Worm (Caenorhabditis elegans) whole organism, L1 larva: ENCODE measurements around the gene pigg-1.

Source experiments
- blmp-1 ChIP-seq: fragments of 150-350 bp; optimal IDR thresholded peaks from 2 replicates; lab custom pipeline; 2014; ENCODE audit warnings: missing biosample characterization, missing genetic modification characterization
- efl-1 ChIP-seq, 4 experiments: fragments of 150-350 bp; optimal IDR thresholded peaks in 3 of 4; peaks in 1 of 4; 1 replicate in 1 of 4; 2 replicates in 3 of 4; lab custom pipeline; 2014; ENCODE audit warnings: missing biosample characterization in 2 of 4, missing genetic modification characterization in 2 of 4, missing genetic modification reagents in 2 of 4
- irx-1 ChIP-seq: sonication (generic microtip); optimal IDR thresholded peaks from 2 replicates; lab custom pipeline; 2016; ENCODE audit warnings: missing genetic modification characterization, missing compliant biosample characterization
- nhr-11 ChIP-seq: fragments of 150-350 bp; optimal IDR thresholded peaks from 2 replicates; lab custom pipeline; 2014; ENCODE audit warnings: missing biosample characterization, missing genetic modification characterization
- nhr-28 ChIP-seq: fragments of 150-350 bp; optimal IDR thresholded peaks from 2 replicates; lab custom pipeline; 2014; ENCODE audit warnings: missing biosample characterization, missing genetic modification characterization
- nhr-84 ChIP-seq: sonication (generic microtip); optimal IDR thresholded peaks from 2 replicates; lab custom pipeline; 2017; ENCODE audit warnings: missing biosample characterization, missing genetic modification characterization
- nhr-90 ChIP-seq: sonication (generic microtip); optimal IDR thresholded peaks from 2 replicates; lab custom pipeline; 2016; ENCODE audit warnings: mild to moderate bottlenecking, missing genetic modification characterization, missing compliant biosample characterization; ENCODE audit not compliant: poor library complexity
- pqm-1 ChIP-seq: sonication (generic microtip); optimal IDR thresholded peaks from 3 replicates; lab custom pipeline; 2017; ENCODE audit warnings: missing biosample characterization, missing genetic modification characterization
- skn-1 ChIP-seq: fragments of 150-350 bp; optimal IDR thresholded peaks from 2 replicates; lab custom pipeline; 2014; ENCODE audit warnings: missing biosample characterization, missing genetic modification characterization
- snpc-4 ChIP-seq: fragments of 150-350 bp; optimal IDR thresholded peaks from 2 replicates; lab custom pipeline; 2014; ENCODE audit warnings: missing biosample characterization, missing genetic modification characterization

- TF ChIP-seq nhr-28 (tag; lab: Kevin White, UChicago) (no peak), pqm-1 (tag; lab: Kevin White, UChicago) (no peak), nhr-84 (tag; lab: Kevin White, UChicago) (no peak), nhr-90 (tag; lab: Kevin White, UChicago) (no peak), blmp-1 (tag; lab: Kevin White, UChicago) (peak; percentile 64), skn-1 (tag; lab: Kevin White, UChicago) (no peak), nhr-11 (tag; lab: Kevin White, UChicago) (no peak), snpc-4 (tag; lab: Kevin White, UChicago) (no peak), efl-1 (optimal IDR thresholded peaks at IDR 0.05; lab: Kevin White, UChicago) (no peak), efl-1 (GFP tag; optimal IDR thresholded peaks at IDR 0.05 in 1 of 2; lab: Kevin White, UChicago) (no peak), irx-1 (tag; lab: Kevin White, UChicago) (no peak)
Observed at ce11 chrII:8585036-8585627, 14.9 kb downstream of the pigg-1 start, which contains the start of gene F54C9.11.
